Worm (Caenorhabditis elegans) whole organism, L4 larva: ENCODE measurements around the gene vha-18.

Experiments used
- D1046.2 ChIP-seq: fragments of 200-800 bp; sonication (Bioruptor generic); IDR thresholded peaks from 2 replicates; pipeline ENCODE4 v1.3.6; 2022; ENCODE audit warnings: missing genetic modification characterization, missing compliant biosample characterization
- F37D6.2 ChIP-seq: sonication (generic microtip); optimal IDR thresholded peaks from 2 replicates; lab custom pipeline; 2016; ENCODE audit warnings: mild to moderate bottlenecking, missing genetic modification characterization, missing compliant biosample characterization
- F44E2.7 ChIP-seq: fragments of 200-800 bp; sonication (Bioruptor generic); IDR thresholded peaks from 2 replicates; pipeline ENCODE4 v2.1.2; 2022; ENCODE audit warnings: missing genetic modification characterization, missing compliant biosample characterization
- Y48G9A.11 ChIP-seq: fragments of 200-800 bp; sonication (Bioruptor generic); IDR thresholded peaks from 2 replicates; pipeline ENCODE4 v1.3.6; 2022; ENCODE audit warnings: missing genetic modification reagents, missing genetic modification characterization, missing compliant biosample characterization
- ZK546.5 ChIP-seq, 2 experiments: sonication (generic microtip); optimal IDR thresholded peaks; 2 replicates each; lab custom pipeline; 2017; ENCODE audit warnings: missing biosample characterization in 2 of 2, missing genetic modification characterization in 2 of 2
- aha-1 ChIP-seq: fragments of 150-350 bp; peaks from one replicate; lab custom pipeline; 2014; ENCODE audit warnings: missing biosample characterization, missing genetic modification characterization
- ceh-32 ChIP-seq: sonication (generic microtip); optimal IDR thresholded peaks from 2 replicates; lab custom pipeline; 2016; ENCODE audit warnings: mild to moderate bottlenecking, missing genetic modification characterization, missing compliant biosample characterization; ENCODE audit not compliant: poor library complexity
- ceh-62 ChIP-seq: sonication (generic microtip); optimal IDR thresholded peaks from 2 replicates; lab custom pipeline; 2017; ENCODE audit warnings: missing biosample characterization, missing genetic modification characterization
- ceh-82 ChIP-seq: sonication (generic microtip); optimal IDR thresholded peaks from 2 replicates; lab custom pipeline; 2017; ENCODE audit warnings: missing biosample characterization, missing genetic modification characterization
- ces-1 ChIP-seq: fragments of 150-350 bp; sonication (generic microtip); optimal IDR thresholded peaks from 4 replicates; lab custom pipeline; 2014; ENCODE audit warnings: missing biosample characterization, missing genetic modification reagents, missing genetic modification characterization
- daf-16 ChIP-seq, 3 experiments: sonication (generic microtip); optimal IDR thresholded peaks; 2 replicates each; lab custom pipeline; 2016 to 2017; ENCODE audit warnings: missing genetic modification characterization in 3 of 3, missing genetic modification reagents in 3 of 3, mild to moderate bottlenecking in 2 of 3, missing compliant biosample characterization in 2 of 3, missing biosample characterization in 1 of 3, moderate library complexity in 1 of 3
- dmd-6 ChIP-seq: fragments of 200-800 bp; sonication (Bioruptor generic); IDR thresholded peaks from 2 replicates; pipeline ENCODE4 v1.3.6; 2022; ENCODE audit warnings: missing genetic modification reagents, missing genetic modification characterization, missing compliant biosample characterization
- dve-1 ChIP-seq: sonication (generic microtip); optimal IDR thresholded peaks from 2 replicates; lab custom pipeline; 2017; ENCODE audit warnings: antibody characterized with exemption, mild to moderate bottlenecking, missing genetic modification characterization, missing compliant biosample characterization; ENCODE audit not compliant: insufficient read depth
- fkh-10 ChIP-seq: fragments of 150-350 bp; optimal IDR thresholded peaks from 2 replicates; lab custom pipeline; 2014; ENCODE audit warnings: missing biosample characterization, missing genetic modification reagents, missing genetic modification characterization
- hlh-11 ChIP-seq: fragments of 200-800 bp; sonication (Bioruptor generic); optimal IDR thresholded peaks from 2 replicates; lab custom pipeline; 2018; ENCODE audit warnings: mild to moderate bottlenecking, missing genetic modification characterization, missing compliant biosample characterization
- hlh-30 ChIP-seq: sonication (generic microtip); optimal IDR thresholded peaks from 2 replicates; lab custom pipeline; 2017; ENCODE audit warnings: antibody characterized with exemption, mild to moderate bottlenecking, missing genetic modification characterization, missing compliant biosample characterization; ENCODE audit not compliant: insufficient read depth
- lin-13 ChIP-seq: fragments of 150-350 bp; optimal IDR thresholded peaks from 2 replicates; lab custom pipeline; 2014; ENCODE audit warnings: missing biosample characterization, missing genetic modification reagents, missing genetic modification characterization
- lin-15B ChIP-seq: fragments of 150-350 bp; sonication (generic microtip); optimal IDR thresholded peaks from 3 replicates; lab custom pipeline; 2014; ENCODE audit warnings: missing biosample characterization, missing genetic modification characterization
- lin-29 ChIP-seq: fragments of 200-800 bp; sonication (Bioruptor generic); IDR thresholded peaks from 2 replicates; pipeline ENCODE4 v1.3.6; 2022; ENCODE audit warnings: missing genetic modification reagents, missing genetic modification characterization, missing compliant biosample characterization
- lin-38 ChIP-seq: fragments of 200-800 bp; sonication (Bioruptor generic); IDR thresholded peaks from 2 replicates; pipeline ENCODE4 v1.3.6; 2022; ENCODE audit warnings: missing genetic modification reagents, missing genetic modification characterization, missing compliant biosample characterization
- mep-1 ChIP-seq: fragments of 150-350 bp; sonication (generic microtip); optimal IDR thresholded peaks from 3 replicates; lab custom pipeline; 2014; ENCODE audit warnings: missing biosample characterization, missing genetic modification characterization
- nhr-11 ChIP-seq: fragments of 150-350 bp; optimal IDR thresholded peaks from 2 replicates; lab custom pipeline; 2014; ENCODE audit warnings: missing biosample characterization, missing genetic modification characterization
- nhr-111 ChIP-seq: fragments of 200-800 bp; sonication (Bioruptor generic); optimal IDR thresholded peaks from 2 replicates; lab custom pipeline; 2018; ENCODE audit warnings: mild to moderate bottlenecking, missing genetic modification characterization, missing compliant biosample characterization
- nhr-28 ChIP-seq: fragments of 150-350 bp; optimal IDR thresholded peaks from 2 replicates; lab custom pipeline; 2014; ENCODE audit warnings: missing biosample characterization, missing genetic modification characterization
- nhr-48 ChIP-seq: sonication (generic microtip); optimal IDR thresholded peaks from 2 replicates; lab custom pipeline; 2016; ENCODE audit warnings: mild to moderate bottlenecking, missing genetic modification characterization, missing compliant biosample characterization
- nhr-6 ChIP-seq: fragments of 150-350 bp; optimal IDR thresholded peaks from 2 replicates; lab custom pipeline; 2014; ENCODE audit warnings: missing biosample characterization, missing genetic modification characterization
- nhr-76 ChIP-seq: fragments of 150-350 bp; optimal IDR thresholded peaks from 2 replicates; lab custom pipeline; 2014; ENCODE audit warnings: missing biosample characterization, missing genetic modification characterization
- pha-4 ChIP-seq, 2 experiments: fragments of 150-350 bp in 1 of 2; fragments of 200-800 bp in 1 of 2; sonication (Bioruptor generic) in 1 of 2; IDR thresholded peaks in 1 of 2; optimal IDR thresholded peaks in 1 of 2; 2 replicates each; pipeline versions ENCODE4 v1.3.6 to Lab custom; 2014 to 2022; ENCODE audit warnings: missing genetic modification characterization in 2 of 2, missing genetic modification reagents in 2 of 2, missing biosample characterization in 1 of 2, missing compliant biosample characterization in 1 of 2
- php-3 ChIP-seq: fragments of 200-800 bp; sonication (Bioruptor generic); IDR thresholded peaks from 2 replicates; pipeline ENCODE4 v1.3.6; 2022; ENCODE audit warnings: missing genetic modification reagents, missing genetic modification characterization, missing compliant biosample characterization
- pqm-1 ChIP-seq: sonication (generic microtip); optimal IDR thresholded peaks from 2 replicates; lab custom pipeline; 2017; ENCODE audit warnings: missing biosample characterization, missing genetic modification characterization
- saeg-2 ChIP-seq: fragments of 200-800 bp; sonication (Bioruptor generic); IDR thresholded peaks from 2 replicates; pipeline ENCODE4 v1.3.6; 2022; ENCODE audit warnings: missing genetic modification reagents, missing genetic modification characterization, missing compliant biosample characterization
- snpc-1.2 ChIP-seq: fragments of 200-800 bp; sonication (Bioruptor generic); IDR thresholded peaks from 2 replicates; pipeline ENCODE4 v1.3.6; 2022; ENCODE audit warnings: missing genetic modification reagents, missing genetic modification characterization, missing compliant biosample characterization
- snpc-4 ChIP-seq: fragments of 150-350 bp; optimal IDR thresholded peaks from 2 replicates; lab custom pipeline; 2014; ENCODE audit warnings: missing biosample characterization, missing genetic modification characterization
- spr-1 ChIP-seq: sonication (generic microtip); optimal IDR thresholded peaks from 2 replicates; lab custom pipeline; 2016; ENCODE audit warnings: mild to moderate bottlenecking, missing genetic modification characterization, missing compliant biosample characterization
- unc-62 ChIP-seq, 3 experiments: fragments of 150-350 bp in 1 of 3; sonication (generic microtip); optimal IDR thresholded peaks in 2 of 3; peaks in 1 of 3; 1 replicate in 1 of 3; 2 replicates in 2 of 3; lab custom pipeline; 2014 to 2017; ENCODE audit warnings: missing biosample characterization in 3 of 3, missing genetic modification characterization in 3 of 3, missing genetic modification reagents in 3 of 3, missing genotype in 1 of 3
- zag-1 ChIP-seq: fragments of 150-350 bp; optimal IDR thresholded peaks from 2 replicates; lab custom pipeline; 2014; ENCODE audit warnings: missing biosample characterization, missing genetic modification characterization
- zfp-3 ChIP-seq: fragments of 200-800 bp; sonication (Bioruptor generic); conservative IDR thresholded peaks from 2 replicates; pipeline ENCODE4 v1.3.6; 2022; ENCODE audit warnings: missing genetic modification reagents, missing genetic modification characterization, missing compliant biosample characterization
- zip-11 ChIP-seq: fragments of 200-800 bp; sonication (Bioruptor generic); IDR thresholded peaks from 2 replicates; pipeline ENCODE4 v1.3.6; 2022; ENCODE audit warnings: missing genetic modification characterization, missing compliant biosample characterization
- zip-2 ChIP-seq: fragments of 150-350 bp; optimal IDR thresholded peaks from 2 replicates; lab custom pipeline; 2014; ENCODE audit warnings: missing biosample characterization, missing genetic modification characterization

vha-18 gene

DNA sequence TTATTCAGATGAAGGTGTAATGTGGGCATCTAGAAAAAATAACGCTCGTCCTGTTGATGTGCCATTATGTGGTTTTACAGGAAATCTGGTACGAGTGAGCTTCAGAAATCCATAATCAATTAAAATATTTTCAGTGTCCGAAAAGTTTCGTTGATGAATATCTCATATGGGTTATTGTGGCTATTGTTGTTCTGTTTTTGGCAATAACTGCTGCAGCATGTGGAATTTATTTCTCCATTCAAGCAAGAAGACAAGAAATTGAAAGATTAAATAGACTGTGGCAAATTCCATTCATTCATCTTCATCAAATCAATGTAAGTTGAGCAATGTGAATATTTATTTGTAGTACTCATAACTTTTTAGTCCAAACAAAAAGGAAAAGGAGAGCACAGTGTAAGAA lies 24.0 kb downstream of the vha-18 start:
- TF ChIP-seq nhr-76 (tag; lab: Kevin White, UChicago) (no peak), aha-1 (tag; lab: Kevin White, UChicago) (peak; percentile 95)
- TF ChIP-seq, all 104 proteins: peak for 1

DNA sequence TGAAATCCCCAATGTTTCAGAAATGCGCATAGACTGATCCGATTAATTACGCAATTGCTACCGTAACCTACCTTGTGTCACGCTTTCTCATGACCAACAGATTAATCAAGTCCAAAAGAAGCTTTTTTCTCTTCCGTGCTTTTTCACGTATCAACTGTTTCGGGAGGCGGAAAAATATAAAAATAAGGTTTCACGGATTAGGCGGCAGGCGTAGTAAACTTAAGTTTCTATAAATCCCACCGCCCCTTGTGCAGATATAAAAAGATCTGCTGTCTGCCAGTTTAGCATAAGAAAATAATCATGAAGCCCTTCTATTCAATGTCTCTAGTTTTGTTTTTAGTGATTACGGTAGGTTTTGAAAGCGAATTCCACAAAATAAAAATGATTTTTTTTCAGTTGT lies 26.2 kb downstream of the vha-18 start, which contains the start of gene gcy-7:
TSS of gene gcy-7 (plus strand) at position 301 of the 400 bp plus-strand sequence.
- TF ChIP-seq unc-62 (GFP tag; optimal IDR thresholded peaks at IDR 0.05 in 1 of 2; lab: Kevin White, UChicago) (peak in 1 of 2 experiments; percentile 58), unc-62 (tag; optimal IDR thresholded peaks at IDR 0.05; lab: Kevin White, UChicago) (no peak), nhr-76 (tag; lab: Kevin White, UChicago) (no peak)

DNA sequence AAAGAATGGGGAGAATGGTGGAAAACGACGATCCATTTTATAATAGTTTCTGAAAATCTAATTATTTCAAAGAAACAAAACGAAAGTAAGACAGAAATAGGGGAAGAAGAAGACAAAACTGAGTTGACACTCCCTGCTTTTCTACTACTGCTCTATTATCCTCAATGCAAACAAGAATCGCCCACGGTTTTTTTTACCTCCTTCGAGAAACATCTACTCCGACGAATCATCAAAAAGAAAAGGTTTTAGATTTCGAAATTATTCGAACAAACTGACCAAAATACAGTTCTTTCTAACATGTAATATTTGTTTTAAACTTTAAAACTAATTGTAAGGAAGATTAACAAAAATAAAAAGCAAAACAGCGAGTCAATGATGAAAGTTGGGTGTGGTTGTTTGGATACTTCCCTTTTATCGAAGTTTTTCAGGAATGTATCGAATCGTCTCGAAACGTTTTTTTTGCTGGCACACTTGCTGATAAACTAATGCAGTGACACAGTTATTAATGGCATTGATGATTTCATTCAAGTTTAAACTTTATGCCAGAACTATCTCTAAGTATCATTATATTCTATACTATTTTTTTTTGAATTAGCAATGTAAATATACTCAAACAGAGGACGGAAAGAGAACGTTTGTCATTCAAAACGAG lies 27.3 kb downstream of the vha-18 start, which contains the start of gene hsp-17:
TSS of gene hsp-17 (minus strand) at position 51 of the 652 bp plus-strand sequence.
- TF ChIP-seq dmd-6 (GFP tag; lab: Robert Waterston, UW) (peak; percentile 27; the same call in 1 of the 2 replicates), nhr-28 (tag; lab: Kevin White, UChicago) (peak; percentile 15), fkh-10 (GFP tag; lab: Kevin White, UChicago) (no peak), hlh-11 (tag; lab: Kevin White, UChicago) (peak; percentile 24), pqm-1 (peak; percentile 16), ceh-62 (no peak), pha-4 (GFP tag; IDR thresholded peaks at IDR 0.05; lab: Robert Waterston, UW) (no peak), pha-4 (tag; optimal IDR thresholded peaks at IDR 0.05; lab: Kevin White, UChicago) (peak; percentile 52), ces-1 (GFP tag; lab: Kevin White, UChicago) (no peak), daf-16 (GFP tag; optimal IDR thresholded peaks at IDR 0.05; lab: Kevin White, UChicago) (no peak), daf-16 (tag; optimal IDR thresholded peaks at IDR 0.05; lab: Kevin White, UChicago) (peak; percentile 68), lin-29 (GFP tag; lab: Robert Waterston, UW) (no peak)
- TF ChIP-seq, all 104 proteins: peak for 6

DNA sequence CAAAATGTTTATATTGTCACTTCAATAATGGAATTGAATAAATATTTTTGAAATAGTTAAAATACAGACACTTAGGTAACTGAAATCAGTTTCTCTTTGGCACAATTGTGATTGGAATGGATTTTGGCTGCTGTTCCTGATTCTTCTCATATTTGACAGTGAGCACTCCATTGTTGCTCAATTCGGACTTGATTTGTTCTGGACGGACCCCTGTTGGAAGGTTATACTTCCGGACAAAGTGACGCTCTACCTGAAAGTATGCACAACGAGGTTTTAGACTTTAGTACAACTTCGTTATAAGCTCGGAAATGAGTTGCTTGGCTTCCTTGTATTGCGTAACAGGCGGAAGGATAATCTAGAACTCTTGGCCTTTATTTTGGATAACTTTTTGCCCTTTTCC lies 28.5 kb downstream of the vha-18 start:
- 0 out of 2 replicates have a peak, but pooled peaks have one; percentile 37 for TF ChIP-seq D1046.2 (GFP tag; lab: Robert Waterston, UW)
- peak in 1 of 2 experiments; percentile 59 for TF ChIP-seq unc-62 (GFP tag; optimal IDR thresholded peaks at IDR 0.05 in 1 of 2; lab: Kevin White, UChicago)
- no peak for TF ChIP-seq unc-62 (tag; optimal IDR thresholded peaks at IDR 0.05; lab: Kevin White, UChicago)
- no peak for TF ChIP-seq nhr-11 (tag; lab: Kevin White, UChicago)
- no peak for TF ChIP-seq zip-2 (tag; lab: Kevin White, UChicago)
- no peak for TF ChIP-seq daf-16 (GFP tag; optimal IDR thresholded peaks at IDR 0.05; lab: Kevin White, UChicago)
- peak; percentile 9 for TF ChIP-seq daf-16 (tag; optimal IDR thresholded peaks at IDR 0.05; lab: Kevin White, UChicago)
- peak; percentile 48; the same call in 1 of the 2 replicates for TF ChIP-seq zfp-3 (GFP tag; lab: Robert Waterston, UW)
- 0 out of 2 replicates have a peak, but pooled peaks have one; percentile 41 for TF ChIP-seq php-3 (GFP tag; lab: Robert Waterston, UW)
- TF ChIP-seq, all 104 proteins: peak for 5

DNA sequence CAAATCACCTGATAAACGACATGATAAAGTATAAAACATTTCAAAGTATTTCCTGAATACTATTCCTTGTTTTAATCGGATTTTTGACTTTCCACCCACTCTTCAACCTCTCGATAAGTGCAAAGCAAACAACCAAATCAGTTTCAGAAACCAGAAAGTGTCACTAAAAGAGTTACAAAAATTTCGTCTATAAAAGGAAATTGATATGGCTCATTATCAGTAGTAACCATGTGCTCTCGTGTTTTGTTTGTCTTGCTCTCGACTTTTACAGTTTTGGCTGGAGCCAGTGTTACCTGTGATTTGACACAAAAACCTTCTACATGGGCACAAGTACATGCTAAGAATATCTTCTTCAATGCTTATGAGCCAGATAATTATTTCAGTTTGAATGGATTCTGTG lies 29.6 kb downstream of the vha-18 start, which contains the start of gene F52E1.14:
TSS of gene F52E1.14 (plus strand) at position 207 of the 400 bp plus-strand sequence.
- TF ChIP-seq lin-15B (tag; lab: Kevin White, UChicago), result no peak
- TF ChIP-seq lin-13 (GFP tag; lab: Kevin White, UChicago), result no peak
- TF ChIP-seq zag-1, result no peak
- TF ChIP-seq ces-1 (GFP tag; lab: Kevin White, UChicago), result no peak
- TF ChIP-seq D1046.2 (GFP tag; lab: Robert Waterston, UW), result no peak
- no peak for TF ChIP-seq aha-1 (tag; lab: Kevin White, UChicago)
- TF ChIP-seq snpc-4, result no peak
- no peak for TF ChIP-seq F44E2.7
- no peak for TF ChIP-seq hlh-30 (tag; lab: Kevin White, UChicago)
- TF ChIP-seq ceh-32 (tag; lab: Kevin White, UChicago), result no peak
- TF ChIP-seq nhr-111, result no peak
- no peak for TF ChIP-seq lin-38 (GFP tag; lab: Robert Waterston, UW)
- no peak for TF ChIP-seq spr-1
- no peak for TF ChIP-seq daf-16 (GFP tag; optimal IDR thresholded peaks at IDR 0.05; lab: Kevin White, UChicago)
- peak; percentile 80 for TF ChIP-seq daf-16 (tag; optimal IDR thresholded peaks at IDR 0.05; lab: Kevin White, UChicago)
- TF ChIP-seq ZK546.5 (tag; optimal IDR thresholded peaks at IDR 0.05; lab: Kevin White, UChicago), result no peak
- peak; percentile 67 for TF ChIP-seq nhr-28 (tag; lab: Kevin White, UChicago)
- TF ChIP-seq Y48G9A.11, result no peak
- no peak for TF ChIP-seq zip-11 (GFP tag; lab: Robert Waterston, UW)
- peak; percentile 85 for TF ChIP-seq dve-1 (tag; lab: Kevin White, UChicago)
- TF ChIP-seq nhr-48 (tag; lab: Kevin White, UChicago), result peak; percentile 11
- no peak for TF ChIP-seq saeg-2 (GFP tag; lab: Robert Waterston, UW)
- TF ChIP-seq nhr-6 (tag; lab: Kevin White, UChicago), result no peak
- no peak for TF ChIP-seq snpc-1.2
- TF ChIP-seq ceh-82 (tag; lab: Kevin White, UChicago), result no peak
- TF ChIP-seq F37D6.2 (tag; lab: Kevin White, UChicago), result no peak
- no peak for TF ChIP-seq mep-1 (tag; lab: Kevin White, UChicago)
